Worm (Caenorhabditis elegans) whole organism, early embryonic: ENCODE results near the gene sul-2.

ENCODE experiments used
- B0310.2 ChIP-seq: sonication (generic microtip); optimal IDR thresholded peaks from 2 replicates; lab custom pipeline; 2016; ENCODE audit warnings: mild to moderate bottlenecking, missing genetic modification characterization, missing compliant biosample characterization
- F13C5.2 ChIP-seq: sonication (generic microtip); optimal IDR thresholded peaks from 2 replicates; lab custom pipeline; 2017; ENCODE audit warnings: mild to moderate bottlenecking, missing genetic modification characterization, inconsistent platforms, missing compliant biosample characterization
- aly-1 ChIP-seq: sonication (generic microtip); optimal IDR thresholded peaks from 2 replicates; lab custom pipeline; 2016; ENCODE audit warnings: missing genetic modification characterization, missing compliant biosample characterization
- ceh-13 ChIP-seq: fragments of 200-800 bp; sonication (Bioruptor generic); optimal IDR thresholded peaks from 2 replicates; lab custom pipeline; 2018; ENCODE audit warnings: mild to moderate bottlenecking, missing genetic modification characterization, missing compliant biosample characterization
- ceh-36 ChIP-seq: sonication (generic microtip); optimal IDR thresholded peaks from 2 replicates; lab custom pipeline; 2016; ENCODE audit warnings: missing genetic modification characterization, inconsistent platforms, missing compliant biosample characterization
- flt-1 ChIP-seq: fragments of 200-800 bp; sonication (Bioruptor generic); IDR thresholded peaks from 2 replicates; pipeline ENCODE4 v1.3.6; 2022; ENCODE audit warnings: missing genetic modification characterization, missing compliant biosample characterization
- pes-1 ChIP-seq: fragments of 200-800 bp; sonication (Bioruptor generic); IDR thresholded peaks from 2 replicates; pipeline ENCODE4 v1.3.6; 2022; ENCODE audit warnings: missing genetic modification reagents, missing genetic modification characterization, missing compliant biosample characterization
- tra-4 ChIP-seq: sonication (generic microtip); optimal IDR thresholded peaks from 2 replicates; lab custom pipeline; 2017; ENCODE audit warnings: missing genetic modification characterization, missing compliant biosample characterization

Gene sul-2

ce11 chrV:8206931-8207330 lies 49.4 kb downstream of the sul-2 start, which contains the start of gene timp-1:
Gene timp-1, plus strand, starts transcription at chrV:8207235.
- TF ChIP-seq ceh-36 (tag; lab: Kevin White, UChicago): no peak
- no peak for TF ChIP-seq B0310.2 (tag; lab: Kevin White, UChicago)
- TF ChIP-seq pes-1 (GFP tag; lab: Robert Waterston, UW): no peak
- TF ChIP-seq aly-1 (tag; lab: Kevin White, UChicago): no peak
- TF ChIP-seq ceh-13 (GFP tag; lab: Kevin White, UChicago): no peak
- no peak for TF ChIP-seq flt-1 (GFP tag; lab: Robert Waterston, UW)
- no peak for TF ChIP-seq tra-4 (tag; lab: Kevin White, UChicago)
- no peak for TF ChIP-seq F13C5.2 (tag; lab: Kevin White, UChicago)
